Worm (Caenorhabditis elegans) whole organism, young adult: ENCODE data around the gene ucr-2.2.

Source experiments
- B0035.1 ChIP-seq: sonication (generic microtip); optimal IDR thresholded peaks from 2 replicates; lab custom pipeline; 2016; ENCODE audit warnings: missing genetic modification characterization, mild to moderate bottlenecking, missing compliant biosample characterization, missing genotype, missing genetic modification reagents
- B0261.1 ChIP-seq: sonication (generic microtip); optimal IDR thresholded peaks from 2 replicates; lab custom pipeline; 2016; ENCODE audit warnings: mild to moderate bottlenecking, missing genetic modification characterization, moderate library complexity, missing compliant biosample characterization
- B0336.3 ChIP-seq: fragments of 200-800 bp; sonication (Bioruptor generic); IDR thresholded peaks from 2 replicates; pipeline ENCODE4 v1.3.6; 2022; ENCODE audit warnings: missing genetic modification characterization, missing compliant biosample characterization
- C06A6.2 ChIP-seq: fragments of 200-800 bp; sonication (Bioruptor generic); conservative IDR thresholded peaks from 2 replicates; pipeline ENCODE4 v1.3.6; 2022; ENCODE audit warnings: missing genetic modification characterization, missing compliant biosample characterization
- F22D6.2 ChIP-seq: sonication (generic microtip); optimal IDR thresholded peaks from 2 replicates; lab custom pipeline; 2016; ENCODE audit warnings: mild to moderate bottlenecking, missing genetic modification characterization, missing compliant biosample characterization
- F37B4.10 ChIP-seq: fragments of 200-800 bp; sonication (Bioruptor generic); IDR thresholded peaks from 2 replicates; pipeline ENCODE4 v1.3.6; 2022; ENCODE audit warnings: missing genetic modification characterization, missing compliant biosample characterization
- F52B5.7 ChIP-seq: sonication (generic microtip); optimal IDR thresholded peaks from 2 replicates; lab custom pipeline; 2016; ENCODE audit warnings: mild to moderate bottlenecking, missing genetic modification characterization, missing compliant biosample characterization
- F57C9.4 ChIP-seq: sonication (generic microtip); optimal IDR thresholded peaks from 2 replicates; lab custom pipeline; 2017; ENCODE audit warnings: mild to moderate bottlenecking, missing genetic modification characterization, missing compliant biosample characterization
- K12H6.12 ChIP-seq: fragments of 200-800 bp; sonication (Bioruptor generic); optimal IDR thresholded peaks from 2 replicates; lab custom pipeline; 2018; ENCODE audit warnings: mild to moderate bottlenecking, missing genetic modification characterization, missing compliant biosample characterization
- Y56A3A.18 ChIP-seq: fragments of 200-800 bp; sonication (Bioruptor generic); IDR thresholded peaks from 2 replicates; pipeline ENCODE4 v1.3.6; 2022; ENCODE audit warnings: missing genetic modification reagents, missing genetic modification characterization, missing compliant biosample characterization
- Y67H2A.10 ChIP-seq: fragments of 200-800 bp; sonication (Bioruptor generic); conservative IDR thresholded peaks from 2 replicates; pipeline ENCODE4 v1.3.6; 2022; ENCODE audit warnings: missing genetic modification reagents, missing genetic modification characterization, missing compliant biosample characterization
- atf-7 ChIP-seq: sonication (generic microtip); optimal IDR thresholded peaks from 2 replicates; lab custom pipeline; 2017; ENCODE audit warnings: mild to moderate bottlenecking, missing genetic modification characterization, missing compliant biosample characterization
- athp-1 ChIP-seq: sonication (generic microtip); optimal IDR thresholded peaks from 2 replicates; lab custom pipeline; 2017; ENCODE audit warnings: mild to moderate bottlenecking, missing genetic modification characterization, missing compliant biosample characterization
- attf-6 ChIP-seq: fragments of 200-800 bp; sonication (Bioruptor generic); IDR thresholded peaks from 2 replicates; pipeline ENCODE4 v1.3.6; 2022; ENCODE audit warnings: missing genetic modification reagents, missing genetic modification characterization, missing compliant biosample characterization
- bed-1 ChIP-seq: fragments of 200-800 bp; sonication (Bioruptor generic); IDR thresholded peaks from 2 replicates; pipeline ENCODE4 v1.3.6; 2022; ENCODE audit warnings: missing genetic modification reagents, missing genetic modification characterization, missing compliant biosample characterization
- efl-1 ChIP-seq: fragments of 150-350 bp; optimal IDR thresholded peaks from 2 replicates; lab custom pipeline; 2014; ENCODE audit warnings: missing biosample characterization, missing genetic modification reagents, missing genetic modification characterization
- egl-18 ChIP-seq: fragments of 200-800 bp; sonication (Bioruptor generic); IDR thresholded peaks from 2 replicates; pipeline ENCODE4 v1.3.6; 2022; ENCODE audit warnings: missing genetic modification reagents, missing genetic modification characterization, missing compliant biosample characterization
- egrh-3 ChIP-seq: fragments of 200-800 bp; sonication (Bioruptor generic); IDR thresholded peaks from 2 replicates; pipeline ENCODE4 v1.3.6; 2022; ENCODE audit warnings: missing genetic modification reagents, missing genetic modification characterization, missing compliant biosample characterization
- hlh-12 ChIP-seq: sonication (generic microtip); optimal IDR thresholded peaks from 2 replicates; lab custom pipeline; 2016; ENCODE audit warnings: missing genetic modification characterization, missing compliant biosample characterization
- hmg-1.2 ChIP-seq: fragments of 200-800 bp; sonication (Bioruptor generic); IDR thresholded peaks from 2 replicates; pipeline ENCODE4 v1.3.6; 2022; ENCODE audit warnings: missing genetic modification reagents, missing genetic modification characterization, missing compliant biosample characterization
- hsf-1 ChIP-seq: fragments of 200-800 bp; sonication (Bioruptor generic); IDR thresholded peaks from 2 replicates; pipeline ENCODE4 v1.3.6; 2022; ENCODE audit warnings: missing genetic modification reagents, missing genetic modification characterization, missing compliant biosample characterization
- let-526 ChIP-seq: fragments of 200-800 bp; sonication (Bioruptor generic); IDR thresholded peaks from 2 replicates; pipeline ENCODE4 v1.3.6; 2022; ENCODE audit warnings: missing genetic modification reagents, missing genetic modification characterization, missing compliant biosample characterization
- let-607 ChIP-seq, 2 experiments: fragments of 200-800 bp in 1 of 2; sonication (Bioruptor generic) in 1 of 2; sonication (generic microtip) in 1 of 2; optimal IDR thresholded peaks; 2 replicates each; lab custom pipeline; 2016 to 2018; ENCODE audit warnings: mild to moderate bottlenecking in 2 of 2, missing compliant biosample characterization in 2 of 2, missing genetic modification characterization in 2 of 2, moderate library complexity in 2 of 2, missing genotype in 1 of 2
- lin-26 ChIP-seq: fragments of 200-800 bp; sonication (Bioruptor generic); IDR thresholded peaks from 2 replicates; pipeline ENCODE4 v1.3.6; 2022; ENCODE audit warnings: missing genetic modification reagents, missing genetic modification characterization, missing compliant biosample characterization
- lin-35 ChIP-seq, 3 experiments: fragments of 150-350 bp in 2 of 3; sonication (generic microtip) in 1 of 3; optimal IDR thresholded peaks; 2 replicates each; lab custom pipeline; 2014 to 2018; ENCODE audit warnings: missing biosample characterization in 3 of 3, missing genetic modification characterization in 3 of 3, missing genetic modification reagents in 3 of 3
- lin-54 ChIP-seq: fragments of 200-800 bp; sonication (Bioruptor generic); optimal IDR thresholded peaks from 2 replicates; lab custom pipeline; 2018; ENCODE audit warnings: mild to moderate bottlenecking, missing genetic modification characterization, missing compliant biosample characterization
- lir-1 ChIP-seq: fragments of 200-800 bp; sonication (Bioruptor generic); conservative IDR thresholded peaks from 2 replicates; pipeline ENCODE4 v1.3.6; 2022; ENCODE audit warnings: missing genetic modification reagents, missing genetic modification characterization, missing compliant biosample characterization
- madf-3 ChIP-seq: fragments of 200-800 bp; sonication (Bioruptor generic); IDR thresholded peaks from 2 replicates; pipeline ENCODE4 v1.3.6; 2022; ENCODE audit warnings: missing genetic modification reagents, missing genetic modification characterization, missing compliant biosample characterization
- madf-6 ChIP-seq: fragments of 200-800 bp; sonication (Bioruptor generic); IDR thresholded peaks from 2 replicates; pipeline ENCODE4 v1.3.6; 2022; ENCODE audit warnings: missing genetic modification reagents, missing genetic modification characterization, missing compliant biosample characterization
- mcd-1 ChIP-seq: fragments of 200-800 bp; sonication (Bioruptor generic); IDR thresholded peaks from 2 replicates; pipeline ENCODE4 v1.3.6; 2022; ENCODE audit warnings: missing genetic modification reagents, missing genetic modification characterization, missing compliant biosample characterization
- rec-8 ChIP-seq, 2 experiments: sonication (generic microtip); optimal IDR thresholded peaks; 2 replicates each; lab custom pipeline; 2016; ENCODE audit warnings: mild to moderate bottlenecking in 2 of 2, missing genetic modification characterization in 2 of 2, missing genetic modification reagents in 2 of 2, missing genotype in 2 of 2, missing biosample characterization in 1 of 2, missing compliant biosample characterization in 1 of 2, moderate library complexity in 1 of 2
- snpc-4 ChIP-seq, 5 experiments: fragments of 150-350 bp in 1 of 5; sonication (generic microtip) in 4 of 5; optimal IDR thresholded peaks; 2 replicates each; lab custom pipeline; 2014 to 2018; ENCODE audit warnings: missing genetic modification characterization in 5 of 5, missing biosample characterization in 3 of 5, antibody characterized with exemption in 2 of 5, mild to moderate bottlenecking in 2 of 5, missing compliant biosample characterization in 2 of 5, missing genotype in 2 of 5, moderate library complexity in 2 of 5, missing genetic modification reagents in 1 of 5
- tbp1 ChIP-seq: fragments of 200-800 bp; sonication (Bioruptor generic); optimal IDR thresholded peaks from 2 replicates; lab custom pipeline; 2018; ENCODE audit warnings: mild to moderate bottlenecking, missing genetic modification characterization, missing compliant biosample characterization
- zfh-2 ChIP-seq: fragments of 200-800 bp; sonication (Bioruptor generic); conservative IDR thresholded peaks from 2 replicates; pipeline ENCODE4 v1.3.6; 2022; ENCODE audit warnings: missing genetic modification reagents, missing genetic modification characterization, missing compliant biosample characterization
- ztf-18 ChIP-seq: sonication (generic microtip); optimal IDR thresholded peaks from 2 replicates; lab custom pipeline; 2016; ENCODE audit warnings: missing genotype, mild to moderate bottlenecking, missing genetic modification characterization, missing compliant biosample characterization
- ztf-26 ChIP-seq: sonication (generic microtip); optimal IDR thresholded peaks from 2 replicates; lab custom pipeline; 2017; ENCODE audit warnings: missing genetic modification characterization, missing compliant biosample characterization
- ztf-28 ChIP-seq: fragments of 200-800 bp; sonication (Bioruptor generic); IDR thresholded peaks from 2 replicates; pipeline ENCODE4 v1.3.6; 2022; ENCODE audit warnings: missing genetic modification reagents, missing genetic modification characterization, missing compliant biosample characterization

ucr-2.2 gene

DNA sequence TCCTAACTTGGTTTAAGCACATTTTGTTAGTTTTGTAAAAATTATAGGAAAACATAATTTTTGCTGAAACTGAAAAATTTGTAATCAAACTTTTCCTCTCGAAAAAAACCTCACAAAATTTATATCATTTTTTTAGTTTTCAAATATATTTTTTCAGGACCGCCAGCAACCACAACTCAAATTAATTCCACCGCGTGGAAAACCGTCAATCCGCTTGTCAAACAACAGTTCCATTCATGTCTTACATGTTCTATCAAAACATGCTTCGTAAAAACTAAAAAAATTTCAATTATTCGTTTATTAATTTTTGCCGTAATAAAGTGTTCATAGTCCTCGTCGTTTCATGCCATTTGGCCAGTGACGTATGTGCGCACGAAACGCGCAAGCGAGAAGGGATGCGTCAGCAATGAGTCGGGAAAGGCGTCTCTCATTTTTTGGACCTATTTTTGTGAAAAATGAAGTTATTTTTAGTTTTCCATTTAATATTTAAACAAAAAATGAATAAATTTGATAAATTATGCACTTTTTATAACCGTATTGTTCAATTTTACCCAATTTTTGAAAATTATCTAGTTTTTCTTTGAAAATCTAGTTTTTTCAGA is at the start of gene ucr-2.2 (continued):
- TF ChIP-seq bed-1 (GFP tag; lab: Robert Waterston, UW), result no peak
- no peak for TF ChIP-seq F52B5.7 (tag; lab: Kevin White, UChicago)
- peak; percentile 52; the same call in 1 of the 2 replicates for TF ChIP-seq zfh-2
- TF ChIP-seq K12H6.12 (tag; lab: Kevin White, UChicago), result peak; percentile 61
- no peak for TF ChIP-seq athp-1 (tag; lab: Kevin White, UChicago)
- no peak for TF ChIP-seq rec-8 (tag; optimal IDR thresholded peaks at IDR 0.05; lab: Kevin White, UChicago)
- no peak for TF ChIP-seq F37B4.10 (GFP tag; lab: Robert Waterston, UW)
- 0 out of 2 replicates have a peak, but pooled peaks have one; percentile 25 for TF ChIP-seq madf-3
- peak in 1 of 3 experiments; percentile 85 for TF ChIP-seq lin-35 (GFP tag; optimal IDR thresholded peaks at IDR 0.05; lab: Kevin White, UChicago)
- TF ChIP-seq B0336.3 (GFP tag; lab: Robert Waterston, UW), result peak; percentile 49; the same call in 1 of the 2 replicates
- no peak for TF ChIP-seq let-526
- TF ChIP-seq C06A6.2, result peak; percentile 64
- TF ChIP-seq egl-18 (GFP tag; lab: Robert Waterston, UW), result no peak
- peak; percentile 75 to 88 for TF ChIP-seq let-607 (tag; optimal IDR thresholded peaks at IDR 0.05; lab: Kevin White, UChicago)
- peak; percentile 30 for TF ChIP-seq F22D6.2 (tag; lab: Kevin White, UChicago)
- 0 out of 2 replicates have a peak, but pooled peaks have one; percentile 46 for TF ChIP-seq lir-1 (GFP tag; lab: Robert Waterston, UW)
- TF ChIP-seq attf-6 (GFP tag; lab: Robert Waterston, UW), result no peak
- peak; percentile 49 for TF ChIP-seq hmg-1.2 (GFP tag; lab: Robert Waterston, UW)
- TF ChIP-seq ztf-18, result peak; percentile 96
- peak; percentile 81 for TF ChIP-seq atf-7
- peak; percentile 61 for TF ChIP-seq tbp1 (GFP tag; lab: Kevin White, UChicago)
- TF ChIP-seq mcd-1 (GFP tag; lab: Robert Waterston, UW), result peak; percentile 76
- no peak for TF ChIP-seq snpc-4 (GFP tag; optimal IDR thresholded peaks at IDR 0.05; lab: Kevin White, UChicago)
- TF ChIP-seq snpc-4 (tag; optimal IDR thresholded peaks at IDR 0.05; lab: Kevin White, UChicago), result peak; percentile 8 to 80 (median 66)
- TF ChIP-seq F57C9.4 (tag; lab: Kevin White, UChicago), result no peak
- peak; percentile 68 for TF ChIP-seq lin-54 (GFP tag; lab: Kevin White, UChicago)
- no peak for TF ChIP-seq Y67H2A.10 (GFP tag; lab: Robert Waterston, UW)
- TF ChIP-seq ztf-26 (tag; lab: Kevin White, UChicago), result peak; percentile 71

- TF ChIP-seq B0035.1 (tag; lab: Kevin White, UChicago), result no peak
- no peak for TF ChIP-seq B0261.1 (tag; lab: Kevin White, UChicago)
- no peak for TF ChIP-seq efl-1 (GFP tag; lab: Kevin White, UChicago)
- TF ChIP-seq ztf-28 (GFP tag; lab: Robert Waterston, UW), result no peak
- TF ChIP-seq F22D6.2 (tag; lab: Kevin White, UChicago), result no peak
- no peak for TF ChIP-seq mcd-1 (GFP tag; lab: Robert Waterston, UW)
- no peak for TF ChIP-seq egrh-3 (GFP tag; lab: Robert Waterston, UW)
- no peak for TF ChIP-seq Y56A3A.18 (GFP tag; lab: Robert Waterston, UW)
- no peak for TF ChIP-seq hsf-1 (GFP tag; lab: Robert Waterston, UW)
- TF ChIP-seq lin-35 (GFP tag; optimal IDR thresholded peaks at IDR 0.05; lab: Kevin White, UChicago), result no peak
- TF ChIP-seq rec-8 (tag; optimal IDR thresholded peaks at IDR 0.05; lab: Kevin White, UChicago), result no peak
- TF ChIP-seq hlh-12 (tag; lab: Kevin White, UChicago), result no peak
- TF ChIP-seq lin-26, result no peak
- no peak for TF ChIP-seq madf-6 (GFP tag; lab: Robert Waterston, UW)
- TF ChIP-seq, all 124 proteins: peak for 0
These were observed 48.6 kb upstream of the ucr-2.2 start for ce11 chrX:15125138-15125537.
